Fruit fly (Drosophila melanogaster): ENCODE measurements around the gene dos.

dos gene

DNA sequence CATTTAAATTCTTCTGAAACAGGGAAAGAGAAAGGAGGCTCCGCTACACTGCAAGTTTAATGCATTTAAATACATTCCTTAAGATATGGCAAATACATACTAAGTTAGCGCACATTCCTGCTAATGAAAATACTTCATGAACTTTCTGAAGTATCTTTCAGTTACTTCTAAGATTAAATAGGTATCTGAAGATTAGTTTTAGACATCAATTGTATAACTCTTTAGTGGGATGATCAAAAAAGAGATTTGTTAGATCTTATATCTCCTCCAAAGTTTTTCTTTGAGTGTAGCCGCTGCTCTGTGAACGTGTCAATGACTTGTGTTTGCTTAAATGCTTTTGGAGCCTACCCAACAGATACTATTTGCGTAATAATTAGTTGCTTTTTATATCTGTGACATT is 14.0 kb upstream of the dos start (continued):
- TF ChIP-seq Fer1 (GFP tag; optimal IDR thresholded peaks at IDR 0.05) (peak; percentile 27), lmd (GFP tag; IDR thresholded peaks at IDR 0.05) (0 out of 2 replicates have a peak, but pooled peaks have one; percentile 25), Dll (GFP tag; IDR thresholded peaks at IDR 0.05; ENCODE audit: partially characterized antibody) (no peak), CG14014 (GFP tag; IDR thresholded peaks at IDR 0.05) (0 out of 2 replicates have a peak, but pooled peaks have one; percentile 28), CG10979 (tag; optimal IDR thresholded peaks at IDR 0.05) (peak; percentile 35), lab (GFP tag; optimal IDR thresholded peaks at IDR 0.05) (peak; percentile 40), NC2β (GFP tag; optimal IDR thresholded peaks at IDR 0.05) (no peak), gem (tag; optimal IDR thresholded peaks at IDR 0.05) (peak; percentile 35), crol (GFP tag; IDR thresholded peaks at IDR 0.05) (no peak), Ptx1 (GFP tag; IDR thresholded peaks at IDR 0.05) (0 out of 2 replicates have a peak, but pooled peaks have one; percentile 9), p53 (GFP tag; optimal IDR thresholded peaks at IDR 0.05) (no peak), CG33557 (GFP tag; optimal IDR thresholded peaks at IDR 0.05) (no peak), CG3065 (GFP tag; optimal IDR thresholded peaks at IDR 0.05) (no peak), GATAe (GFP tag; conservative IDR thresholded peaks at IDR 0.05) (no peak), ERR (GFP tag; optimal IDR thresholded peaks at IDR 0.05) (no peak), vfl (GFP tag; optimal IDR thresholded peaks at IDR 0.05) (no peak), eyg (GFP tag; optimal IDR thresholded peaks at IDR 0.05) (no peak), CG10209 (GFP tag; optimal IDR thresholded peaks at IDR 0.05) (no peak), CG17359 (tag; optimal IDR thresholded peaks at IDR 0.05) (peak; percentile 37), ranshi (GFP tag; IDR thresholded peaks at IDR 0.05) (no peak), unpg (GFP tag; optimal IDR thresholded peaks at IDR 0.05) (peak; percentile 7), CG2116 (GFP tag; optimal IDR thresholded peaks at IDR 0.05) (no peak), CG8281 (tag; optimal IDR thresholded peaks at IDR 0.05) (peak; percentile 1), dati (GFP tag; IDR thresholded peaks at IDR 0.05) (no peak), CG17829 (tag; optimal IDR thresholded peaks at IDR 0.05) (peak; percentile 9), CG32767 (GFP tag; IDR thresholded peaks at IDR 0.05) (no peak), CG10147 (GFP tag; optimal IDR thresholded peaks at IDR 0.05) (peak; percentile 4), nau (GFP tag; optimal IDR thresholded peaks at IDR 0.05) (peak; percentile 63), CG3281 (GFP tag; optimal IDR thresholded peaks at IDR 0.05) (peak; percentile 30), Rx (GFP tag; IDR thresholded peaks at IDR 0.05) (no peak), HHEX (GFP tag; optimal IDR thresholded peaks at IDR 0.05) (peak; percentile 32), tap (tag; optimal IDR thresholded peaks at IDR 0.05) (peak; percentile 50), CG10462 (GFP tag; optimal IDR thresholded peaks at IDR 0.05) (no peak), Med (GFP tag) (peak; percentile 81), pb (GFP tag; optimal IDR thresholded peaks at IDR 0.05) (peak; percentile 39), Dbx (GFP tag; IDR thresholded peaks at IDR 0.05) (no peak), Xrp1 (GFP tag; IDR thresholded peaks at IDR 0.05) (0 out of 2 replicates have a peak, but pooled peaks have one; percentile 9), lilli (GFP tag; optimal IDR thresholded peaks at IDR 0.05) (peak; percentile 20), dysf (GFP tag; IDR thresholded peaks at IDR 0.05) (0 out of 3 replicates have a peak, but pooled peaks have one; percentile 5), tup (GFP tag; optimal IDR thresholded peaks at IDR 0.05) (no peak), MBD-R2 (GFP tag; IDR thresholded peaks at IDR 0.05) (no peak), fd96Cb (tag; optimal IDR thresholded peaks at IDR 0.05) (peak; percentile 9), CG15073 (GFP tag; optimal IDR thresholded peaks at IDR 0.05) (no peak), Hr51 (GFP tag; optimal IDR thresholded peaks at IDR 0.05) (peak in 1 of 2 experiments; percentile 13), Atf6 (GFP tag; IDR thresholded peaks at IDR 0.05) (no peak), Sox102F (GFP tag; optimal IDR thresholded peaks at IDR 0.05) (peak; percentile 3), CG17186 (GFP tag; optimal IDR thresholded peaks at IDR 0.05) (no peak), ind (GFP tag; optimal IDR thresholded peaks at IDR 0.05) (peak; percentile 16), CG2678 (tag; optimal IDR thresholded peaks at IDR 0.05) (peak; percentile 63), sens (GFP tag) (peak; percentile 31), dpn (GFP tag; optimal IDR thresholded peaks at IDR 0.05) (no peak)
